Fruit fly (Drosophila melanogaster): Measurements from ENCODE around the gene CG14079.

DNA sequence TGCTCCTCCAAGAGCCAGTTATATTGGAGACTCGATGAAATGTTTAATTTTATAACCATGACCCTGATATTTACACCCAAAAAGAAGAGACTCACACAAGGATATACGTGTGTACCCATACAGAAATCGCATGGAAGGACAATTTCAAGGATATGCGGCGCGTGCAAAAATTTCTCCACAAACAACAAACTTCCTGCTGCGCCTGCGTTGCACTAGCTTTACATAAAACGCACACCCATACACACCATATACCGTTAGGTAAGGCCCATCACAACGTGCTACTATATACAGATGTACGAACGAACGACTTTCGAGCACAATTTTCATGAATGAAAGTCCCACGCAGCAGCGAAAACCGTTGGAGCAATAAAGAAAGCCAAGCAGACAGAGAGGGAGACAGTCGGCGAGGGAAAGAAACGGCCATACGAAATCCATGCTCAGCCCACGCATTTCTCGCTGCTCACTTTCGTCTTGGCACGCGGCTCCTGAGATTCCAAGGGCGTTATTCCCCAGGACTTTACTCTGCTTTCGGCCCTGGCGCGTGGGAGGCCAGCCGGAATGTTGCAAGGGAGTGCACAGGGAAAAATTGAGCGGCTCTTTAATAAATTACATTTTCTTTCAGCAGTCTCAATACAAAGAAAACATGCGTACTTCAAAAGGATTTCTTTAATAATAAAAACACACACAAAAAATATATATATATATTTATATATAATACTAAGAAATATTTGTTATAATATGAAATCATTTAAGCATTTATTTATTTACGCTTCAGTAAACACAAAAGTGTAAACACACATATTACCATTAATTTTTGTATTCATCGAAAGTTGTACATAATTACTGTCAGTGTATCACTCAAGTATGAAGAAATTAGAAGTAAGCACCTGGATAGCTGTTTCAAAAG, 10.2 kb upstream of the CG14079 start:
- TF ChIP-seq psq (optimal IDR thresholded peaks at IDR 0.05), result no peak
- no peak for TF ChIP-seq Sin3A (optimal IDR thresholded peaks at IDR 0.05)
- no peak for TF ChIP-seq Myc (optimal IDR thresholded peaks at IDR 0.05)
- TF ChIP-seq insv (optimal IDR thresholded peaks at IDR 0.05), result no peak

All from Kc167 (cell line).